Worm (Caenorhabditis elegans) whole organism, L3 larva: ENCODE results near the gene kin-24.
A peak's percentile ranks its signal among the peaks of the same experiment; 100 is the strongest.

Experiments
- ZK546.5 ChIP-seq: sonication (generic microtip); optimal IDR thresholded peaks from 2 replicates; lab custom pipeline; 2017; ENCODE audit warnings: missing biosample characterization, missing genetic modification characterization
- aly-2 ChIP-seq: fragments of 150-350 bp; optimal IDR thresholded peaks from 2 replicates; lab custom pipeline; 2014; ENCODE audit warnings: missing biosample characterization, missing genetic modification characterization
- ceh-16 ChIP-seq: sonication (generic microtip); optimal IDR thresholded peaks from 2 replicates; lab custom pipeline; 2017; ENCODE audit warnings: missing biosample characterization, missing genetic modification characterization
- daf-12 ChIP-seq: fragments of 150-350 bp; optimal IDR thresholded peaks from 2 replicates; lab custom pipeline; 2014; ENCODE audit warnings: missing biosample characterization, missing genetic modification reagents, missing genetic modification characterization
- egl-27 ChIP-seq: sonication (generic microtip); optimal IDR thresholded peaks from 4 replicates; lab custom pipeline; 2017; ENCODE audit warnings: missing biosample characterization, missing genetic modification reagents, missing genetic modification characterization
- egl-5 ChIP-seq: fragments of 150-350 bp; optimal IDR thresholded peaks from 2 replicates; lab custom pipeline; 2017; ENCODE audit warnings: missing biosample characterization, missing genetic modification reagents, missing genetic modification characterization, inconsistent platforms
- elt-1 ChIP-seq: fragments of 150-350 bp; optimal IDR thresholded peaks from 2 replicates; lab custom pipeline; 2014; ENCODE audit warnings: missing biosample characterization, missing genetic modification characterization
- elt-2 ChIP-seq: sonication (generic microtip); optimal IDR thresholded peaks from 2 replicates; lab custom pipeline; 2016; ENCODE audit warnings: missing genetic modification reagents, mild to moderate bottlenecking, missing genetic modification characterization, missing compliant biosample characterization
- elt-3 ChIP-seq, 3 experiments: fragments of 150-350 bp in 1 of 3; sonication (generic microtip) in 2 of 3; optimal IDR thresholded peaks; 2 replicates in 2 of 3; 4 replicates in 1 of 3; lab custom pipeline; 2014 to 2017; ENCODE audit warnings: missing biosample characterization in 3 of 3, missing genetic modification characterization in 3 of 3
- fkh-10 ChIP-seq: sonication (generic microtip); optimal IDR thresholded peaks from 2 replicates; lab custom pipeline; 2017; ENCODE audit warnings: missing biosample characterization, missing genetic modification reagents, missing genetic modification characterization
- hmg-11 ChIP-seq: sonication (generic microtip); optimal IDR thresholded peaks from 2 replicates; lab custom pipeline; 2016; ENCODE audit warnings: missing genetic modification characterization, missing compliant biosample characterization
- jun-1 ChIP-seq: fragments of 150-350 bp; optimal IDR thresholded peaks from 2 replicates; lab custom pipeline; 2014; ENCODE audit warnings: missing biosample characterization, missing genetic modification reagents, missing genetic modification characterization
- lin-15B ChIP-seq: fragments of 150-350 bp; optimal IDR thresholded peaks from 2 replicates; lab custom pipeline; 2014; ENCODE audit warnings: missing biosample characterization, missing genetic modification characterization
- lin-39 ChIP-seq: fragments of 150-350 bp; optimal IDR thresholded peaks from 2 replicates; lab custom pipeline; 2018; ENCODE audit warnings: missing biosample characterization, missing genetic modification reagents, missing genetic modification characterization
- lsy-12 ChIP-seq: sonication (generic microtip); optimal IDR thresholded peaks from 2 replicates; lab custom pipeline; 2016; ENCODE audit warnings: mild to moderate bottlenecking, missing genetic modification characterization, missing compliant biosample characterization
- mdl-1 ChIP-seq: fragments of 150-350 bp; optimal IDR thresholded peaks from 2 replicates; lab custom pipeline; 2014; ENCODE audit warnings: missing biosample characterization, missing genetic modification characterization
- mml-1 ChIP-seq: fragments of 150-350 bp; sonication (generic microtip); optimal IDR thresholded peaks from 3 replicates; lab custom pipeline; 2014; ENCODE audit warnings: missing biosample characterization, missing genetic modification characterization
- nfya-1 ChIP-seq: sonication (generic microtip); optimal IDR thresholded peaks from 2 replicates; lab custom pipeline; 2017; ENCODE audit warnings: missing genetic modification characterization, mild to moderate bottlenecking, missing compliant biosample characterization, antibody characterized with exemption, moderate library complexity; ENCODE audit not compliant: insufficient read depth
- nhr-11 ChIP-seq: fragments of 150-350 bp; optimal IDR thresholded peaks from 2 replicates; lab custom pipeline; 2014; ENCODE audit warnings: missing biosample characterization, missing genetic modification characterization
- nhr-12 ChIP-seq: fragments of 150-350 bp; optimal IDR thresholded peaks from 2 replicates; lab custom pipeline; 2014; ENCODE audit warnings: missing biosample characterization, missing genetic modification characterization
- nhr-237 ChIP-seq: fragments of 150-350 bp; optimal IDR thresholded peaks from 2 replicates; lab custom pipeline; 2014; ENCODE audit warnings: missing biosample characterization, missing genetic modification characterization
- nhr-25 ChIP-seq: sonication (generic microtip); optimal IDR thresholded peaks from 2 replicates; lab custom pipeline; 2017; ENCODE audit warnings: missing biosample characterization, missing genetic modification characterization
- nhr-28 ChIP-seq: fragments of 150-350 bp; optimal IDR thresholded peaks from 2 replicates; lab custom pipeline; 2014; ENCODE audit warnings: missing biosample characterization, missing genetic modification characterization
- nhr-43 ChIP-seq: sonication (generic microtip); optimal IDR thresholded peaks from 2 replicates; lab custom pipeline; 2016; ENCODE audit warnings: mild to moderate bottlenecking, missing genetic modification characterization, missing compliant biosample characterization; ENCODE audit not compliant: poor library complexity, severe bottlenecking
- nhr-67 ChIP-seq: fragments of 150-350 bp; optimal IDR thresholded peaks from 2 replicates; lab custom pipeline; 2014; ENCODE audit warnings: missing biosample characterization, missing genetic modification characterization
- nhr-76 ChIP-seq: fragments of 150-350 bp; sonication (generic microtip); optimal IDR thresholded peaks from 5 replicates; lab custom pipeline; 2014; ENCODE audit warnings: missing biosample characterization, missing genetic modification characterization
- nhr-77 ChIP-seq: fragments of 150-350 bp; optimal IDR thresholded peaks from 2 replicates; lab custom pipeline; 2014; ENCODE audit warnings: missing biosample characterization, missing genetic modification characterization
- pha-4 ChIP-seq: fragments of 150-350 bp; optimal IDR thresholded peaks from 2 replicates; lab custom pipeline; 2014; ENCODE audit warnings: missing biosample characterization, missing genetic modification reagents, missing genetic modification characterization
- pqm-1 ChIP-seq: fragments of 150-350 bp; optimal IDR thresholded peaks from 2 replicates; lab custom pipeline; 2017; ENCODE audit warnings: missing biosample characterization, missing genetic modification characterization, inconsistent platforms
- sea-2 ChIP-seq: fragments of 150-350 bp; sonication (generic microtip); optimal IDR thresholded peaks from 4 replicates; lab custom pipeline; 2014; ENCODE audit warnings: missing biosample characterization, missing genetic modification reagents, missing genetic modification characterization
- snpc-4 ChIP-seq: fragments of 150-350 bp; optimal IDR thresholded peaks from 2 replicates; lab custom pipeline; 2014; ENCODE audit warnings: missing biosample characterization, missing genetic modification characterization
- tbx-2 ChIP-seq: sonication (generic microtip); optimal IDR thresholded peaks from 2 replicates; lab custom pipeline; 2016; ENCODE audit warnings: mild to moderate bottlenecking, missing genetic modification characterization, missing compliant biosample characterization
- unc-39 ChIP-seq: sonication (generic microtip); optimal IDR thresholded peaks from 4 replicates; lab custom pipeline; 2017; ENCODE audit warnings: missing biosample characterization, missing genetic modification characterization
- unc-62 ChIP-seq: fragments of 150-350 bp; sonication (generic microtip); optimal IDR thresholded peaks from 4 replicates; lab custom pipeline; 2014; ENCODE audit warnings: missing biosample characterization, missing genetic modification reagents, missing genetic modification characterization
- zag-1 ChIP-seq: fragments of 150-350 bp; optimal IDR thresholded peaks from 2 replicates; lab custom pipeline; 2014; ENCODE audit warnings: missing biosample characterization, missing genetic modification characterization
- ztf-11 ChIP-seq: fragments of 150-350 bp; optimal IDR thresholded peaks from 2 replicates; lab custom pipeline; 2014; ENCODE audit warnings: missing biosample characterization, missing genetic modification characterization
- ztf-4 ChIP-seq: fragments of 150-350 bp; optimal IDR thresholded peaks from 2 replicates; lab custom pipeline; 2014; ENCODE audit warnings: missing biosample characterization, missing genetic modification characterization

The kin-24 gene

DNA sequence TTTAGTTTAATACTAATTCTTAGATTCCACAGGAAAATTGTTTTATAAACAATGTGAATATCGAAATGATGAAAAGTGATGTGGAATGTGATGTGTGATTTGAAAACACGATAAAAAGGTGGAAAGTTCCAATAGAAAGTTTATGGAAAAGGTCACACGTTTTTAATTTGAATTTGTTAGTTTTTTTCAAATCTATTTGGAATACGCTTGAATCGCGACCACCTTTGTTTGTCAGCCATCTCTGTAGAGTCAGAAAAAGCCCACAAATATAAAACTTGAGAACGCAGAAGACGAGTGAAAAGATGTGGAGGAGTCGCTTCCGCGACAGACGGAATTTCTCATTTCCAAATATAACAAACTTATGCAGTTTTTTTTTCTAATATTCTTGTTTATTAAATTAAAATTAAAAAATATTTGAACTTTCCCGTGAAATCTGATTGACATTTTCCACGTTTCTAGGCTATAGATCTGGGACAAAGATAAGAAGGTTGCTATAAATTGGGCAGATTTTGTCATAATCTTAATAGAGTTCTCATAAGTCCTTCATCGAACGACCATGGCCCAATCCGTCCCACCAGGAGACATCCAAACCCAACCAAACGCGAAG, at the start of gene kin-24, which contains the start of gene msp-56:
kin-24 (minus strand) TSS at position 101 of the 607 bp plus-strand sequence.
msp-56 (plus strand) TSS at position 557 of the 607 bp plus-strand sequence.
- no peak for TF ChIP-seq mdl-1 (tag; lab: Kevin White, UChicago)
- TF ChIP-seq nfya-1 (tag; lab: Kevin White, UChicago): no peak
- no peak for TF ChIP-seq lsy-12 (tag; lab: Kevin White, UChicago)
- no peak for TF ChIP-seq nhr-43
- TF ChIP-seq snpc-4 (tag; lab: Kevin White, UChicago): no peak
- no peak for TF ChIP-seq ztf-4 (tag; lab: Kevin White, UChicago)
- no peak for TF ChIP-seq unc-39 (tag; lab: Kevin White, UChicago)

DNA sequence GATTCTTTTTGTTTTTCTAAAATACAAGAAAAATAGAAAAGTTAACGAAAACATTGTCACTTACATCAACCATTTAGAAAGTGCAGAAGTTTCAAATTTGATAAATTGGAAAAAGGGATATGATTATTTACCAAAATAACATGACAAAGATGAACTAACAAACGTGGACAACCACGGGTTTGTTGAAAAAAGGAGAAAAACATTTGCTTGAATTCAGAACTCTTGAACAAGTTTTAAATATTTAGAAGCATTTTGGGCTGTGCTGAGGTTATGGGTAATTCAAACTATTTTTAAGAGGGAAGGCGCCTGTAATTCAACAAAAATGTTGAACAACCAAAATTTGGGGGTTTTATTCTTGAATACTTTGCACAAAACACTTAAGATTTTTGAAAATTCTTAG, 49.0 kb upstream of the kin-24 start, which contains the start of gene ttbk-3:
ttbk-3 (minus strand) TSS at position 101 of the 400 bp plus-strand sequence.
- TF ChIP-seq mdl-1 (tag; lab: Kevin White, UChicago): no peak
- TF ChIP-seq aly-2 (tag; lab: Kevin White, UChicago): no peak
- no peak for TF ChIP-seq nhr-25 (tag; lab: Kevin White, UChicago)

DNA sequence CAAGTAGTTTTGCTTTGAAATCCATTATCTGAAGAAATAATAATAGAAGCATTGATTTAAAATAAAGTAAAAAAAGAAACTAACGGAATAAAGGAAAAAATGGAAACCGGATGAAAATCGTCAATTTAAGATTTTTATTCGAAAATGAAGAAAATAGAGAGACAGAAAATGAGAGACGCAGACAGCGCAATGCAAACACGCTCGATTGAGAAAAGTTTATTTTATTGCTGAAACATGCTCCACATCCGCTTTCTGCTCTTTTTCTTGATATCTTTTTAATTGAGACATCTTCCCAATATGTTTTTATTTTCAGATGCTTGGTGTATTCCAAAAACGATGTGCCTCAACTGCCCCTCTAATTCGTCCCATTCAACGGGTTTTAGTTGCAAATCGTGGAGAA, 43.4 kb upstream of the kin-24 start, which contains the start of the genes prp-18 and mccc-1:
prp-18 (minus strand) TSS at position 127 of the 400 bp plus-strand sequence.
mccc-1 (plus strand) TSS at position 314 of the 400 bp plus-strand sequence.
- no peak for TF ChIP-seq nhr-12 (tag; lab: Kevin White, UChicago)
- no peak for TF ChIP-seq nhr-28 (tag; lab: Kevin White, UChicago)
- TF ChIP-seq nfya-1 (tag; lab: Kevin White, UChicago): no peak
- no peak for TF ChIP-seq fkh-10 (GFP tag; lab: Kevin White, UChicago)
- no peak for TF ChIP-seq elt-1 (tag; lab: Kevin White, UChicago)
- peak; percentile 34 for TF ChIP-seq elt-2 (tag; lab: Kevin White, UChicago)
- TF ChIP-seq tbx-2 (tag; lab: Kevin White, UChicago): no peak
- TF ChIP-seq snpc-4 (tag; lab: Kevin White, UChicago): peak; percentile 61
- no peak for TF ChIP-seq daf-12 (tag; lab: Kevin White, UChicago)
- TF ChIP-seq unc-39 (tag; lab: Kevin White, UChicago): no peak
- no peak for TF ChIP-seq ceh-16 (tag; lab: Kevin White, UChicago)
- no peak for TF ChIP-seq sea-2 (GFP tag; lab: Kevin White, UChicago)
- TF ChIP-seq pha-4 (tag; lab: Kevin White, UChicago): no peak
- TF ChIP-seq jun-1: no peak
- peak; percentile 19 for TF ChIP-seq hmg-11 (tag; lab: Kevin White, UChicago)
- no peak for TF ChIP-seq zag-1 (tag; lab: Kevin White, UChicago)
- peak; percentile 78 for TF ChIP-seq lin-15B
- no peak for TF ChIP-seq nhr-76 (tag; lab: Kevin White, UChicago)
- TF ChIP-seq nhr-237 (tag; lab: Kevin White, UChicago): no peak
- TF ChIP-seq mml-1 (tag; lab: Kevin White, UChicago): no peak
- no peak for TF ChIP-seq nhr-11 (tag; lab: Kevin White, UChicago)
- TF ChIP-seq ZK546.5: no peak
- no peak for TF ChIP-seq nhr-67 (tag; lab: Kevin White, UChicago)
- TF ChIP-seq egl-5 (tag; lab: Kevin White, UChicago): peak; percentile 64
- peak; percentile 13 for TF ChIP-seq pqm-1 (tag; lab: Kevin White, UChicago)
- no peak for TF ChIP-seq elt-3 (tag; optimal IDR thresholded peaks at IDR 0.05; lab: Kevin White, UChicago)
- no peak for TF ChIP-seq unc-62 (GFP tag; lab: Kevin White, UChicago)
- TF ChIP-seq egl-27 (tag; lab: Kevin White, UChicago): no peak
- TF ChIP-seq lin-39 (tag; lab: Kevin White, UChicago): peak; percentile 59

DNA sequence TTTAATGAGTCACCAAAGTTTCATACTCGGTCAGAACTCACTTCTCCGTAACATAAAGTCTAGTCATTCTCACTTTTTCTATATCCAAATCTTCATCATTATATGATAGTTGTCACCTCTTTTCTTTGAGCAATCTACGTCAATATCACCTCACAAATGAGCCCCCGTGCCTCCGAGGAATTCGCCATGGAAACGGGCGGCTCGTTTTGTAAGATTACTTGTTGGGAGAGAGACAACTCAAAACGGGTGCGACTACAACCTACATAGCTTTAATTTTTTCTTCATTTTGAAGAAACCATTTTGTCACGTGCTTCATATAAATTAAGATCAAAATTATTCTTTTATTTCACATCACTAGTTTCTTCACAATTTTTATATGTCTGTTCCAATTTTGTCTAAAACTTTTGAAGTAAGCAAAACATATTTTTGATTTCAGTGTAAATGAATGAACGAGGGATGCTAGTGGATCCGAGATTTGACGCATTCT, 38.1 kb upstream of the kin-24 start, which contains the start of gene nhr-4:
nhr-4 (plus strand) TSS at position 437 of the 487 bp plus-strand sequence.
- TF ChIP-seq pqm-1 (tag; lab: Kevin White, UChicago) (no peak), zag-1 (tag; lab: Kevin White, UChicago) (no peak), egl-5 (tag; lab: Kevin White, UChicago) (no peak), ztf-11 (tag; lab: Kevin White, UChicago) (no peak), elt-2 (tag; lab: Kevin White, UChicago) (no peak), nhr-77 (tag; lab: Kevin White, UChicago) (no peak)
